Fruit fly (Drosophila melanogaster) whole organism, embryonic: ENCODE data around the gene CG2993.
A peak's percentile ranks its signal among the peaks of the same experiment; 100 is the strongest.

ENCODE experiments used
- Abd-B ChIP-seq: fragments of 200-800 bp; sonication (Bioruptor generic); optimal IDR thresholded peaks from 2 replicates; lab custom pipeline; 2018; ENCODE audit warnings: missing biosample characterization, mild to moderate bottlenecking, missing genetic modification characterization, moderate library complexity
- Antp ChIP-seq: fragments of 200-800 bp; sonication (Bioruptor generic); optimal IDR thresholded peaks from 3 replicates; lab custom pipeline; 2016; ENCODE audit warnings: missing biosample characterization, missing genetic modification characterization
- Awh ChIP-seq: fragments of 200-800 bp; sonication (Bioruptor generic); IDR thresholded peaks from 2 replicates; pipeline ENCODE4, ENCODE4 v1.3.6; 2022; ENCODE audit warnings: missing biosample characterization, missing genetic modification characterization
- Bteb2 ChIP-seq: fragments of 200-800 bp; sonication (Bioruptor generic); optimal IDR thresholded peaks from 2 replicates; lab custom pipeline; 2016; ENCODE audit warnings: missing biosample characterization, missing genetic modification characterization
- CG11247 ChIP-seq: fragments of 200-800 bp; sonication (Bioruptor generic); IDR thresholded peaks from 2 replicates; pipeline ENCODE4 v1.3.6; 2022; ENCODE audit warnings: missing biosample characterization, missing genetic modification characterization
- CG11695 ChIP-seq: fragments of 200-800 bp; sonication (Bioruptor generic); IDR thresholded peaks from 3 replicates; pipeline ENCODE4 v1.3.6; 2022; ENCODE audit warnings: missing biosample characterization, missing genetic modification characterization
- CG12104 ChIP-seq: fragments of 200-800 bp; sonication (Bioruptor generic); optimal IDR thresholded peaks from 3 replicates; lab custom pipeline; 2016; ENCODE audit warnings: missing biosample characterization, missing genetic modification characterization
- CG12219 ChIP-seq: fragments of 200-800 bp; sonication (Bioruptor generic); optimal IDR thresholded peaks from 3 replicates; lab custom pipeline; 2018; ENCODE audit warnings: missing biosample characterization, mild to moderate bottlenecking, missing genetic modification characterization
- CG12769 ChIP-seq: fragments of 200-800 bp; sonication (Bioruptor generic); optimal IDR thresholded peaks from 2 replicates; lab custom pipeline; 2019; ENCODE audit warnings: missing biosample characterization, mild to moderate bottlenecking, missing genetic modification characterization, moderate library complexity
- CG13894 ChIP-seq: fragments of 200-800 bp; sonication (Bioruptor generic); optimal IDR thresholded peaks from 3 replicates; lab custom pipeline; 2018; ENCODE audit warnings: missing biosample characterization, mild to moderate bottlenecking, missing genetic modification characterization, moderate library complexity
- CG14014 ChIP-seq: fragments of 200-800 bp; sonication (Bioruptor generic); IDR thresholded peaks from 2 replicates; pipeline ENCODE4 v1.3.6; 2022; ENCODE audit warnings: missing biosample characterization, missing genetic modification characterization
- CG17385 ChIP-seq: fragments of 200-800 bp; sonication (Bioruptor generic); optimal IDR thresholded peaks from 3 replicates; lab custom pipeline; 2018; ENCODE audit warnings: missing biosample characterization, mild to moderate bottlenecking, missing genetic modification characterization
- CG18262 ChIP-seq: fragments of 200-800 bp; optimal IDR thresholded peaks from 3 replicates; lab custom pipeline; 2019; ENCODE audit warnings: missing biosample characterization, mild to moderate bottlenecking, missing genetic modification characterization, moderate library complexity
- CG2199 ChIP-seq: fragments of 200-800 bp; sonication (Bioruptor generic); IDR thresholded peaks from 3 replicates; pipeline ENCODE4 v1.3.6; 2022; ENCODE audit warnings: missing biosample characterization, missing genetic modification characterization
- CG3407 ChIP-seq: fragments of 200-800 bp; sonication (Bioruptor generic); optimal IDR thresholded peaks from 2 replicates; lab custom pipeline; 2018; ENCODE audit warnings: missing biosample characterization, mild to moderate bottlenecking, missing genetic modification characterization
- CG34224 ChIP-seq: fragments of 200-800 bp; sonication (Bioruptor generic); IDR thresholded peaks from 3 replicates; pipeline ENCODE4 v1.3.6; 2022; ENCODE audit warnings: missing biosample characterization, missing genetic modification characterization; ENCODE audit not compliant: partially characterized antibody
- CG3838 ChIP-seq: fragments of 200-800 bp; sonication (Bioruptor generic); optimal IDR thresholded peaks from 3 replicates; lab custom pipeline; 2016; ENCODE audit warnings: missing biosample characterization, missing genetic modification characterization
- CG42726 ChIP-seq: fragments of 200-800 bp; sonication (Bioruptor generic); IDR thresholded peaks from 2 replicates; pipeline ENCODE4 v1.3.6; 2022; ENCODE audit warnings: missing biosample characterization, missing genetic modification characterization; ENCODE audit not compliant: partially characterized antibody
- CG4328 ChIP-seq: fragments of 200-800 bp; sonication (Bioruptor generic); optimal IDR thresholded peaks from 3 replicates; lab custom pipeline; 2017; ENCODE audit warnings: missing biosample characterization, missing genetic modification reagents, missing genetic modification characterization
- CG5245 ChIP-seq: fragments of 200-800 bp; sonication (Bioruptor generic); optimal IDR thresholded peaks from 3 replicates; lab custom pipeline; 2016; ENCODE audit warnings: missing biosample characterization, missing genetic modification characterization
- CG6683 ChIP-seq: fragments of 200-800 bp; sonication (Bioruptor generic); optimal IDR thresholded peaks from 2 replicates; lab custom pipeline; 2017; ENCODE audit warnings: missing biosample characterization, mild to moderate bottlenecking, missing genetic modification characterization, missing genetic modification reagents
- CG6791 ChIP-seq: fragments of 200-800 bp; sonication (Bioruptor generic); IDR thresholded peaks from 3 replicates; pipeline ENCODE4 v1.3.6; 2022; ENCODE audit warnings: missing biosample characterization, missing genetic modification characterization; ENCODE audit not compliant: partially characterized antibody
- CG6854 ChIP-seq: fragments of 200-800 bp; sonication (Bioruptor generic); optimal IDR thresholded peaks from 3 replicates; lab custom pipeline; 2017; ENCODE audit warnings: missing biosample characterization, mild to moderate bottlenecking, missing genetic modification characterization
- Dip3 ChIP-seq: fragments of 200-800 bp; sonication (Bioruptor generic); optimal IDR thresholded peaks from 3 replicates; lab custom pipeline; 2016; ENCODE audit warnings: missing biosample characterization, missing genetic modification characterization
- Gsc ChIP-seq: fragments of 200-800 bp; sonication (Bioruptor generic); IDR thresholded peaks from 2 replicates; pipeline ENCODE4 v1.3.6; 2022; ENCODE audit warnings: missing biosample characterization, missing genetic modification characterization
- HLHmδ ChIP-seq: fragments of 200-800 bp; sonication (Bioruptor generic); optimal IDR thresholded peaks from 2 replicates; lab custom pipeline; 2018; ENCODE audit warnings: missing biosample characterization, mild to moderate bottlenecking, missing genetic modification characterization, moderate library complexity
- Hand ChIP-seq: fragments of 200-800 bp; sonication (Bioruptor generic); optimal IDR thresholded peaks from 2 replicates; lab custom pipeline; 2017; ENCODE audit warnings: mild to moderate bottlenecking, missing biosample characterization, missing genetic modification reagents, missing genetic modification characterization
- HmgD ChIP-seq: fragments of 200-800 bp; sonication (Bioruptor generic); optimal IDR thresholded peaks from 3 replicates; lab custom pipeline; 2016; ENCODE audit warnings: missing biosample characterization, missing genetic modification characterization
- Hr78 ChIP-seq, 2 experiments: fragments of 200-800 bp in 1 of 2; fragments of >200 bp in 1 of 2; sonication (Bioruptor generic) in 1 of 2; optimal IDR thresholded peaks; 2 replicates each; lab custom pipeline; 2017 to 2019; ENCODE audit warnings: missing biosample characterization in 2 of 2, missing genetic modification characterization in 2 of 2, mild to moderate bottlenecking in 1 of 2, moderate library complexity in 1 of 2
- Med ChIP-seq: fragments of 200-800 bp; sonication (Bioruptor generic); peaks from one replicate; lab custom pipeline; 2016; ENCODE audit warnings: missing biosample characterization, missing genetic modification characterization, mild to moderate bottlenecking, inconsistent platforms, moderate library complexity
- Oaz ChIP-seq: fragments of 200-800 bp; sonication (Bioruptor generic); IDR thresholded peaks from 2 replicates; pipeline ENCODE4 v1.3.6; 2022; ENCODE audit warnings: missing biosample characterization, missing genetic modification characterization
- Side ChIP-seq: fragments of 200-800 bp; sonication (Bioruptor generic); optimal IDR thresholded peaks from 2 replicates; lab custom pipeline; 2016; ENCODE audit warnings: missing biosample characterization, missing genetic modification characterization
- Sry-β ChIP-seq: fragments of 200-800 bp; sonication (Bioruptor generic); optimal IDR thresholded peaks from 2 replicates; lab custom pipeline; 2018; ENCODE audit warnings: missing biosample characterization, mild to moderate bottlenecking, missing genetic modification characterization, moderate library complexity
- Vsx1 ChIP-seq: fragments of 200-800 bp; sonication (Bioruptor generic); optimal IDR thresholded peaks from 2 replicates; lab custom pipeline; 2017; ENCODE audit warnings: missing biosample characterization, mild to moderate bottlenecking, missing genetic modification characterization, missing genetic modification reagents
- abd-A ChIP-seq: fragments of 200-800 bp; sonication (Bioruptor generic); optimal IDR thresholded peaks from 3 replicates; lab custom pipeline; 2019; ENCODE audit warnings: missing biosample characterization, mild to moderate bottlenecking, missing genetic modification characterization, moderate library complexity
- caup ChIP-seq: fragments of 200-800 bp; sonication (Bioruptor generic); optimal IDR thresholded peaks from 3 replicates; lab custom pipeline; 2017; ENCODE audit warnings: missing biosample characterization, mild to moderate bottlenecking, missing genetic modification characterization, moderate library complexity; ENCODE audit not compliant: severe bottlenecking
- en ChIP-seq: fragments of 200-800 bp; sonication (Bioruptor generic); optimal IDR thresholded peaks from 2 replicates; lab custom pipeline; 2016; ENCODE audit warnings: missing biosample characterization, missing genetic modification characterization
- ftz-f1 ChIP-seq: fragments of 200-800 bp; sonication (Bioruptor generic); optimal IDR thresholded peaks from 2 replicates; lab custom pipeline; 2016; ENCODE audit warnings: missing biosample characterization, missing genetic modification characterization
- gcm2 ChIP-seq: fragments of 200-800 bp; sonication (Bioruptor generic); optimal IDR thresholded peaks from 2 replicates; lab custom pipeline; 2016; ENCODE audit warnings: missing biosample characterization, missing genetic modification characterization
- lilli ChIP-seq: fragments of 200-800 bp; sonication (Bioruptor generic); optimal IDR thresholded peaks from 3 replicates; lab custom pipeline; 2016; ENCODE audit warnings: missing biosample characterization, missing genetic modification characterization
- luna ChIP-seq: fragments of 200-800 bp; sonication (Bioruptor generic); optimal IDR thresholded peaks from 2 replicates; lab custom pipeline; 2016; ENCODE audit warnings: missing biosample characterization, missing genetic modification characterization
- mam ChIP-seq: fragments of 200-800 bp; sonication (Bioruptor generic); optimal IDR thresholded peaks from 3 replicates; lab custom pipeline; 2016; ENCODE audit warnings: missing biosample characterization, missing genetic modification characterization
- pb ChIP-seq: fragments of 200-800 bp; sonication (Bioruptor generic); optimal IDR thresholded peaks from 3 replicates; lab custom pipeline; 2016; ENCODE audit warnings: missing biosample characterization, missing genetic modification characterization
- ranshi ChIP-seq: fragments of 200-800 bp; sonication (Bioruptor generic); IDR thresholded peaks from 2 replicates; pipeline ENCODE4 v1.3.6; 2022; ENCODE audit warnings: missing biosample characterization, missing genetic modification characterization
- ssp ChIP-seq: fragments of 200-800 bp; sonication (Bioruptor generic); IDR thresholded peaks from 2 replicates; pipeline ENCODE4 v1.3.6; 2022; ENCODE audit warnings: missing biosample characterization, missing genetic modification characterization
- stwl ChIP-seq: fragments of 200-800 bp; sonication (Bioruptor generic); optimal IDR thresholded peaks from 3 replicates; lab custom pipeline; 2018; ENCODE audit warnings: missing biosample characterization, mild to moderate bottlenecking, missing genetic modification characterization, moderate library complexity
- zfh1 ChIP-seq: fragments of 200-800 bp; sonication (Bioruptor generic); IDR thresholded peaks from 3 replicates; pipeline ENCODE4 v1.3.6; 2022; ENCODE audit warnings: missing biosample characterization, missing genetic modification characterization

CG2993 gene

dm6 chr3R:7809662-7810621 lies at the start of gene CG2993, which contains the start of gene sgll (continued):
- TF ChIP-seq HLHmδ (GFP tag; lab: Kevin White, UChicago) (peak; percentile 84), Hand (GFP tag; lab: Kevin White, UChicago) (no peak), CG12104 (peak; percentile 65), caup (peak; percentile 88), CG14014 (peak; percentile 87), CG2199 (GFP tag; lab: Robert Waterston, UW) (peak; percentile 93), Antp (GFP tag; lab: Kevin White, UChicago) (peak; percentile 97), abd-A (no peak), CG6683 (GFP tag; lab: Kevin White, UChicago) (no peak), Bteb2 (peak; percentile 69), CG6854 (peak; percentile 38), HmgD (GFP tag; lab: Kevin White, UChicago) (peak; percentile 92), CG5245 (GFP tag; lab: Kevin White, UChicago) (peak; percentile 98), ranshi (GFP tag; lab: Robert Waterston, UW) (peak; percentile 90; the same call in 1 of the 2 replicates), CG3407 (GFP tag; lab: Kevin White, UChicago) (peak; percentile 78), Awh (GFP tag; lab: Robert Waterston, UW) (peak; percentile 92), Med (GFP tag; lab: Kevin White, UChicago) (peak; percentile 99), Gsc (peak; percentile 81), CG12219 (peak; percentile 75), Vsx1 (no peak), CG42726 (GFP tag; lab: Robert Waterston, UW) (peak; percentile 83), Sry-β (GFP tag; lab: Kevin White, UChicago) (peak; percentile 47), CG3838 (peak; percentile 84), stwl (tag; lab: Kevin White, UChicago) (peak; percentile 92), CG11247 (GFP tag; lab: Robert Waterston, UW) (peak; percentile 98), CG13894 (tag; lab: Kevin White, UChicago) (peak; percentile 54), Oaz (GFP tag; lab: Robert Waterston, UW) (peak; percentile 85), luna (GFP tag; lab: Kevin White, UChicago) (peak; percentile 82), Dip3 (GFP tag; lab: Kevin White, UChicago) (peak; percentile 85), Side (GFP tag; lab: Kevin White, UChicago) (peak; percentile 93), pb (peak; percentile 87), CG12769 (tag; lab: Kevin White, UChicago) (peak; percentile 89), CG34224 (GFP tag; lab: Robert Waterston, UW) (no peak), zfh1 (GFP tag; lab: Robert Waterston, UW) (peak; percentile 97), mam (GFP tag; lab: Kevin White, UChicago) (peak; percentile 93), CG4328 (GFP tag; lab: Kevin White, UChicago) (peak; percentile 82), lilli (GFP tag; lab: Kevin White, UChicago) (peak; percentile 93), ftz-f1 (GFP tag; lab: Kevin White, UChicago) (peak; percentile 59), Abd-B (GFP tag; lab: Kevin White, UChicago) (peak; percentile 79), CG11695 (GFP tag; lab: Robert Waterston, UW) (no peak), CG18262 (tag; lab: Kevin White, UChicago) (peak; percentile 82), en (peak; percentile 91), ssp (GFP tag; lab: Robert Waterston, UW) (peak; percentile 88), gcm2 (peak; percentile 69), CG17385 (GFP tag; lab: Kevin White, UChicago) (peak; percentile 70), CG6791 (GFP tag; lab: Robert Waterston, UW) (peak; percentile 65), Hr78 (GFP tag; optimal IDR thresholded peaks at IDR 0.05; lab: Kevin White, UChicago) (no peak)
